Fruit fly (Drosophila melanogaster) S2 (cell line): ENCODE results near the gene CG14054.

Source experiments
- CG8478 ChIP-seq: fragments of >200 bp; optimal IDR thresholded peaks from 2 replicates; lab custom pipeline; 2018
- CTCF ChIP-seq, 2 experiments: fragments of >200 bp; optimal IDR thresholded peaks; 2 replicates each; lab custom pipeline; 2018

The CG14054 gene

DNA sequence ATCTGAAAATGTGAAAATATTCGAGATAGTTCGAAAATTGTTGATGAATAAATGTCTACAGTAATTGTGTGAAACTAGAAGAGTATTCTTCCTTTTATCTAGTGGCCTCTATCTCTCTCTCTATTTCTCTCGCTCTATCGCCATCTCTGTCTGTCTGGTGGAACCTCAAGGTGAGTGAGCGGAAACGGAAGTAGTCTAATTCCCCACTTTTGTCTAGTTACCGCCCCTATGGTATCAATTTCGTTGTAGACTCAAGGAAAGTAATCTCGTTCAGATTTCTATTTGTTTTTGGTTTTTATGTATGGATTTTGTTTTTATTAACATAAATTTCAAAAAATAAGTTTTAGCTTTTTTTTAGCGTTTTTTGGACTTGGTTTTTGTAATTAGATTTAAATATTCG is 41.3 kb downstream of the CG14054 start:
- TF ChIP-seq CTCF (optimal IDR thresholded peaks at IDR 0.05; lab: Kevin White, UChicago) (no peak), CG8478 (lab: Kevin White, UChicago) (no peak)
